4 fruit fly cellular contexts compared by ENCODE assay signal in genomic region chr3L:8777313-8777924, dm6.
A peak's percentile ranks its signal among the peaks of the same experiment; 100 is the strongest.
TF ChIP-seq lines count a peak whose summit lies in the region.

No protein-coding gene starts in this region.

- no peak for TF ChIP-seq CTCF in whole organism, embryonic (GFP tag; optimal IDR thresholded peaks at IDR 0.05; lab: Kevin White, UChicago)

TF ChIP-seq in whole organism, adult, 20 proteins besides CTCF, POLR2A, EP300 and RAD21:
- peak; percentile 89 for TF ChIP-seq kay (GFP tag; lab: Kevin White, UChicago; ENCODE audit: borderline replicate concordance)
- no peak for TF ChIP-seq tj (GFP tag; optimal IDR thresholded peaks at IDR 0.05; lab: Kevin White, UChicago)

TF ChIP-seq in whole organism, embryonic, 481 proteins besides CTCF, POLR2A, EP300 and RAD21:
- no peak for TF ChIP-seq sd (tag; optimal IDR thresholded peaks at IDR 0.05; lab: Kevin White, UChicago)
- peak; percentile 59 for TF ChIP-seq exex (tag; optimal IDR thresholded peaks at IDR 0.05; lab: Kevin White, UChicago)
TF ChIP-seq in whole organism, embryonic: peak in this region for 1.

TF ChIP-seq in whole organism, prepupa, 60 proteins besides CTCF, POLR2A, EP300 and RAD21:
- TF ChIP-seq CG15336 (GFP tag; IDR thresholded peaks at IDR 0.05; lab: Robert Waterston, UW) (no peak), CG4318 (GFP tag; optimal IDR thresholded peaks at IDR 0.05; lab: Kevin White, UChicago) (no peak), Met (GFP tag; optimal IDR thresholded peaks at IDR 0.05; lab: Kevin White, UChicago) (peak; percentile 45), CG31627 (GFP tag; optimal IDR thresholded peaks at IDR 0.05; lab: Kevin White, UChicago) (peak; percentile 0), Gug (GFP tag; IDR thresholded peaks at IDR 0.05; lab: Robert Waterston, UW) (no peak), CG32006 (GFP tag; optimal IDR thresholded peaks at IDR 0.05; lab: Kevin White, UChicago) (no peak), Hr4 (GFP tag; optimal IDR thresholded peaks at IDR 0.05; lab: Kevin White, UChicago) (no peak), Lpt (GFP tag; optimal IDR thresholded peaks at IDR 0.05; lab: Kevin White, UChicago) (no peak), CG3919 (GFP tag; optimal IDR thresholded peaks at IDR 0.05; lab: Kevin White, UChicago) (no peak), CG6276 (GFP tag; optimal IDR thresholded peaks at IDR 0.05; lab: Kevin White, UChicago) (no peak), achi (GFP tag; optimal IDR thresholded peaks at IDR 0.05; lab: Kevin White, UChicago) (peak; percentile 27), CG10631 (GFP tag; optimal IDR thresholded peaks at IDR 0.05; lab: Kevin White, UChicago) (no peak), CG3032 (tag; optimal IDR thresholded peaks at IDR 0.05; lab: Kevin White, UChicago) (no peak), CG8632 (GFP tag; optimal IDR thresholded peaks at IDR 0.05; lab: Kevin White, UChicago) (peak; percentile 8), svp (GFP tag; lab: Kevin White, UChicago) (peak; percentile 75), Sox102F (GFP tag; optimal IDR thresholded peaks at IDR 0.05; lab: Kevin White, UChicago) (no peak), CG34406 (GFP tag; optimal IDR thresholded peaks at IDR 0.05; lab: Kevin White, UChicago) (peak; percentile 19), ss (GFP tag; optimal IDR thresholded peaks at IDR 0.05; lab: Kevin White, UChicago) (no peak), Eip93F (GFP tag; optimal IDR thresholded peaks at IDR 0.05; lab: Kevin White, UChicago) (peak; percentile 14), Hr39 (GFP tag; optimal IDR thresholded peaks at IDR 0.05; lab: Kevin White, UChicago) (peak; percentile 17), fkh (GFP tag; optimal IDR thresholded peaks at IDR 0.05; lab: Kevin White, UChicago) (no peak), net (GFP tag; optimal IDR thresholded peaks at IDR 0.05; lab: Kevin White, UChicago) (no peak), CG11294 (GFP tag; IDR thresholded peaks at IDR 0.05; lab: Robert Waterston, UW) (no peak), CG6854 (GFP tag; optimal IDR thresholded peaks at IDR 0.05; lab: Kevin White, UChicago) (no peak), fd85E (GFP tag; optimal IDR thresholded peaks at IDR 0.05; lab: Kevin White, UChicago) (no peak), esn (GFP tag; optimal IDR thresholded peaks at IDR 0.05; lab: Kevin White, UChicago) (peak; percentile 61), Smox (GFP tag; optimal IDR thresholded peaks at IDR 0.05; lab: Kevin White, UChicago) (peak; percentile 44), fd59A (GFP tag; optimal IDR thresholded peaks at IDR 0.05; lab: Kevin White, UChicago) (no peak), vri (GFP tag; optimal IDR thresholded peaks at IDR 0.05; lab: Kevin White, UChicago) (peak; percentile 37), pdm3 (GFP tag; optimal IDR thresholded peaks at IDR 0.05; lab: Kevin White, UChicago) (no peak), OdsH (GFP tag; optimal IDR thresholded peaks at IDR 0.05; lab: Kevin White, UChicago) (peak; percentile 7), Eip78C (GFP tag; lab: Kevin White, UChicago) (peak; percentile 60), Sox14 (GFP tag; optimal IDR thresholded peaks at IDR 0.05; lab: Kevin White, UChicago) (peak; percentile 20)

TF ChIP-seq in whole organism, wandering third instar larva, 38 proteins besides CTCF, POLR2A, EP300 and RAD21:
- TF ChIP-seq brk (GFP tag; optimal IDR thresholded peaks at IDR 0.05; lab: Kevin White, UChicago) (peak; percentile 31), CG32264 (GFP tag; optimal IDR thresholded peaks at IDR 0.05; lab: Kevin White, UChicago) (no peak), CrebA (GFP tag; optimal IDR thresholded peaks at IDR 0.05; lab: Kevin White, UChicago; ENCODE audit: borderline replicate concordance) (no peak), Dfd (GFP tag; optimal IDR thresholded peaks at IDR 0.05; lab: Kevin White, UChicago) (no peak), br (GFP tag; optimal IDR thresholded peaks at IDR 0.05; lab: Kevin White, UChicago) (no peak), dsf (GFP tag; optimal IDR thresholded peaks at IDR 0.05; lab: Kevin White, UChicago; ENCODE audit: borderline replicate concordance) (no peak), Hr78 (GFP tag; optimal IDR thresholded peaks at IDR 0.05; lab: Kevin White, UChicago) (no peak), dmrt93B (GFP tag; optimal IDR thresholded peaks at IDR 0.05; lab: Kevin White, UChicago) (no peak), Dif (GFP tag; optimal IDR thresholded peaks at IDR 0.05; lab: Kevin White, UChicago; ENCODE audit: partially characterized antibody) (no peak), Hnf4 (GFP tag; optimal IDR thresholded peaks at IDR 0.05; lab: Kevin White, UChicago) (no peak), ey (GFP tag; optimal IDR thresholded peaks at IDR 0.05; lab: Kevin White, UChicago) (peak; percentile 1), GATAd (GFP tag; optimal IDR thresholded peaks at IDR 0.05; lab: Kevin White, UChicago) (no peak), jim (GFP tag; optimal IDR thresholded peaks at IDR 0.05; lab: Kevin White, UChicago) (no peak), OdsH (GFP tag; optimal IDR thresholded peaks at IDR 0.05; lab: Kevin White, UChicago) (peak; percentile 16), sv (GFP tag; optimal IDR thresholded peaks at IDR 0.05; lab: Kevin White, UChicago) (no peak), CG9705 (GFP tag; optimal IDR thresholded peaks at IDR 0.05; lab: Kevin White, UChicago) (no peak), woc (GFP tag; optimal IDR thresholded peaks at IDR 0.05; lab: Kevin White, UChicago) (no peak), usp (GFP tag; optimal IDR thresholded peaks at IDR 0.05; lab: Kevin White, UChicago) (no peak), foxo (GFP tag; optimal IDR thresholded peaks at IDR 0.05; lab: Kevin White, UChicago) (peak in 1 of 2 experiments; percentile 4), pan (optimal IDR thresholded peaks at IDR 0.05; lab: Kevin White, UChicago) (no peak), HLH106 (tag; optimal IDR thresholded peaks at IDR 0.05; lab: Kevin White, UChicago) (peak; percentile 24), rgr (GFP tag; optimal IDR thresholded peaks at IDR 0.05; lab: Kevin White, UChicago) (peak; percentile 13), h (GFP tag; optimal IDR thresholded peaks at IDR 0.05; lab: Kevin White, UChicago) (peak; percentile 3), lola (GFP tag; optimal IDR thresholded peaks at IDR 0.05; lab: Kevin White, UChicago) (no peak), fru (GFP tag; optimal IDR thresholded peaks at IDR 0.05; lab: Kevin White, UChicago) (no peak), Sp1 (GFP tag; optimal IDR thresholded peaks at IDR 0.05; lab: Kevin White, UChicago) (no peak), Vsx2 (GFP tag; optimal IDR thresholded peaks at IDR 0.05; lab: Kevin White, UChicago; ENCODE audit: partially characterized antibody) (peak; percentile 64), dl (GFP tag; optimal IDR thresholded peaks at IDR 0.05; lab: Kevin White, UChicago; ENCODE audit: insufficient read depth in 1 of 2, partially characterized antibody in 2 of 2) (no peak), psq (GFP tag; optimal IDR thresholded peaks at IDR 0.05; lab: Kevin White, UChicago) (peak; percentile 24), Rel (GFP tag; optimal IDR thresholded peaks at IDR 0.05; lab: Kevin White, UChicago) (no peak), Rel (tag; optimal IDR thresholded peaks at IDR 0.05; lab: Kevin White, UChicago) (peak; percentile 96), Jra (GFP tag; optimal IDR thresholded peaks at IDR 0.05; lab: Kevin White, UChicago) (no peak), N (GFP tag; optimal IDR thresholded peaks at IDR 0.05; lab: Kevin White, UChicago) (no peak), Myc (optimal IDR thresholded peaks at IDR 0.05; lab: Kevin White, UChicago) (no peak), sage (GFP tag; optimal IDR thresholded peaks at IDR 0.05; lab: Kevin White, UChicago) (peak; percentile 23), Abd-B (GFP tag; optimal IDR thresholded peaks at IDR 0.05; lab: Kevin White, UChicago) (no peak), tai (GFP tag; optimal IDR thresholded peaks at IDR 0.05; lab: Kevin White, UChicago) (no peak), Mio (GFP tag; optimal IDR thresholded peaks at IDR 0.05; lab: Kevin White, UChicago) (no peak), Hr83 (GFP tag; optimal IDR thresholded peaks at IDR 0.05; lab: Kevin White, UChicago; ENCODE audit: poor library complexity, severe bottlenecking) (no peak)
TF ChIP-seq in whole organism, wandering third instar larva: peak in this region for 11.
